Fruit fly (Drosophila melanogaster): ENCODE data around the gene CG7202.

- peak; percentile 50 for TF ChIP-seq B-H2 (GFP tag; optimal IDR thresholded peaks at IDR 0.05)
- TF ChIP-seq CG4820 (GFP tag; optimal IDR thresholded peaks at IDR 0.05) = peak; percentile 19
- peak; percentile 15 for TF ChIP-seq shn (GFP tag; optimal IDR thresholded peaks at IDR 0.05)
- TF ChIP-seq sd (tag; optimal IDR thresholded peaks at IDR 0.05) = no peak
- TF ChIP-seq vvl (GFP tag; IDR thresholded peaks at IDR 0.05) = peak; percentile 99
- no peak for TF ChIP-seq p53 (GFP tag; optimal IDR thresholded peaks at IDR 0.05)
- TF ChIP-seq Dek (tag; optimal IDR thresholded peaks at IDR 0.05) = no peak
- no peak for TF ChIP-seq CG6765 (GFP tag; optimal IDR thresholded peaks at IDR 0.05)
- TF ChIP-seq bab2 (GFP tag; optimal IDR thresholded peaks at IDR 0.05) = peak; percentile 17
- no peak for TF ChIP-seq D (optimal IDR thresholded peaks at IDR 0.05)
- TF ChIP-seq D (GFP tag; optimal IDR thresholded peaks at IDR 0.05) = no peak
- no peak for TF ChIP-seq fd64A (GFP tag; optimal IDR thresholded peaks at IDR 0.05)
- TF ChIP-seq Nf-YC (tag; optimal IDR thresholded peaks at IDR 0.05) = no peak
Measured at dm6 chr3L:21483837-21484236, 8.7 kb downstream of the CG7202 start.
